Worm (Caenorhabditis elegans) whole organism, midembryonic: ENCODE data around the gene T28C6.5.

Experiments used
- T22C8.4 ChIP-seq: fragments of 200-800 bp; sonication (Bioruptor generic); IDR thresholded peaks from 2 replicates; pipeline ENCODE4 v1.3.6; 2022; ENCODE audit warnings: missing genetic modification characterization, missing compliant biosample characterization
- cog-1 ChIP-seq: sonication (generic microtip); optimal IDR thresholded peaks from 2 replicates; lab custom pipeline; 2016; ENCODE audit warnings: missing genetic modification characterization, missing compliant biosample characterization
- flt-1 ChIP-seq: fragments of 200-800 bp; sonication (Bioruptor generic); IDR thresholded peaks from 2 replicates; pipeline ENCODE4 v1.3.6; 2022; ENCODE audit warnings: missing genetic modification characterization, missing compliant biosample characterization

DNA sequence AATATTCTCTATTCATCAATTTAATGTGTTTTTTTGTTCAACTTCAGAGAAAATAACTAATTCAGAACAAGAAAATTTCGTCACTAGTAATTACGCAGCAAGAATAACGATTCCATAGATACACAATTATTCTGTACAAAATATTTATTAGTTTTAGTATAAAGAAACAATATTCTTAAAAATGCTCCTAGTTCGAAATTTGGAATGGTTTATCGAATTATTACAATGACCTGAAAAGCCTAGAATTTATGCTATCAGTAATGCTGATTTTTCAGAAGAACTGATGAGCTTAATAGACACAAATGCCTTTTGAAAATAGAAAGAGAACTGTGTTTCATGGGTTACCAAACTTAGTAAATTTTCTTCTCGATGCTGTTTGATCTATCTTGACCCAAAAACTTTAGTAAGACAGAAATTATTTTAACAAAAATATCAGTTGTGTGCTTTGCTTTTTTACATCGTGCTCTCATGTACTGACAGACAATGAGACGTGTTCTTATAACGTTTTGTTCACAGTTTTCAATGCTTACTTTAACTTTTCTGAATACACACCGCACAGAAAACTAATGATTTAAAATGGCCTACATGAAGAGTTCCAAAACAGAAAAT is 4.9 kb downstream of the T28C6.5 start:
- TF ChIP-seq flt-1 (GFP tag; lab: Robert Waterston, UW) (no peak), T22C8.4 (GFP tag; lab: Robert Waterston, UW) (no peak), cog-1 (no peak)
